Fruit fly (Drosophila melanogaster): Measurements from ENCODE around the gene CG5674.

dm6 chr2L:18007635-18008034, 44.5 kb downstream of the CG5674 start, which contains the start of the genes CG42634 and CG42635:
- TF ChIP-seq bab1 (GFP tag; optimal IDR thresholded peaks at IDR 0.05) (no peak), pad (GFP tag; optimal IDR thresholded peaks at IDR 0.05) (no peak), CG14711 (tag; optimal IDR thresholded peaks at IDR 0.05) (no peak), kay (GFP tag; ENCODE audit: borderline replicate concordance) (no peak), ovo (GFP tag; optimal IDR thresholded peaks at IDR 0.05) (no peak), CG11617 (GFP tag; optimal IDR thresholded peaks at IDR 0.05) (no peak), Mnt (GFP tag; optimal IDR thresholded peaks at IDR 0.05) (no peak)

Measured in whole organism, adult.